Worm (Caenorhabditis elegans) whole organism, L3 larva: ENCODE results near the gene Y49E10.4.

Source experiments
- aly-2 ChIP-seq: fragments of 150-350 bp; optimal IDR thresholded peaks from 2 replicates; lab custom pipeline; 2014; ENCODE audit warnings: missing biosample characterization, missing genetic modification characterization
- egl-27 ChIP-seq: sonication (generic microtip); optimal IDR thresholded peaks from 4 replicates; lab custom pipeline; 2017; ENCODE audit warnings: missing biosample characterization, missing genetic modification reagents, missing genetic modification characterization
- egl-5 ChIP-seq: fragments of 150-350 bp; optimal IDR thresholded peaks from 2 replicates; lab custom pipeline; 2017; ENCODE audit warnings: missing biosample characterization, missing genetic modification reagents, missing genetic modification characterization, inconsistent platforms
- elt-3 ChIP-seq, 3 experiments: fragments of 150-350 bp in 1 of 3; sonication (generic microtip) in 2 of 3; optimal IDR thresholded peaks; 2 replicates in 2 of 3; 4 replicates in 1 of 3; lab custom pipeline; 2014 to 2017; ENCODE audit warnings: missing biosample characterization in 3 of 3, missing genetic modification characterization in 3 of 3
- eor-1 ChIP-seq, 2 experiments: fragments of 150-350 bp; optimal IDR thresholded peaks; 2 replicates each; lab custom pipeline; 2014 to 2018; ENCODE audit warnings: missing biosample characterization in 2 of 2, missing genetic modification characterization in 2 of 2
- fkh-2 ChIP-seq: fragments of 150-350 bp; optimal IDR thresholded peaks from 2 replicates; lab custom pipeline; 2014; ENCODE audit warnings: missing biosample characterization, missing genetic modification reagents, missing genetic modification characterization
- fos-1 ChIP-seq: fragments of 150-350 bp; optimal IDR thresholded peaks from 2 replicates; lab custom pipeline; 2014; ENCODE audit warnings: missing biosample characterization, missing genetic modification characterization
- hmg-11 ChIP-seq: sonication (generic microtip); optimal IDR thresholded peaks from 2 replicates; lab custom pipeline; 2016; ENCODE audit warnings: missing genetic modification characterization, missing compliant biosample characterization
- lin-15B ChIP-seq: fragments of 150-350 bp; optimal IDR thresholded peaks from 2 replicates; lab custom pipeline; 2014; ENCODE audit warnings: missing biosample characterization, missing genetic modification characterization
- lsy-12 ChIP-seq: sonication (generic microtip); optimal IDR thresholded peaks from 2 replicates; lab custom pipeline; 2016; ENCODE audit warnings: mild to moderate bottlenecking, missing genetic modification characterization, missing compliant biosample characterization
- nfya-1 ChIP-seq: sonication (generic microtip); optimal IDR thresholded peaks from 2 replicates; lab custom pipeline; 2017; ENCODE audit warnings: missing genetic modification characterization, mild to moderate bottlenecking, missing compliant biosample characterization, antibody characterized with exemption, moderate library complexity; ENCODE audit not compliant: insufficient read depth
- nhr-12 ChIP-seq: fragments of 150-350 bp; optimal IDR thresholded peaks from 2 replicates; lab custom pipeline; 2014; ENCODE audit warnings: missing biosample characterization, missing genetic modification characterization
- nhr-43 ChIP-seq: sonication (generic microtip); optimal IDR thresholded peaks from 2 replicates; lab custom pipeline; 2016; ENCODE audit warnings: mild to moderate bottlenecking, missing genetic modification characterization, missing compliant biosample characterization; ENCODE audit not compliant: poor library complexity, severe bottlenecking
- nhr-77 ChIP-seq: fragments of 150-350 bp; optimal IDR thresholded peaks from 2 replicates; lab custom pipeline; 2014; ENCODE audit warnings: missing biosample characterization, missing genetic modification characterization
- tbx-2 ChIP-seq: sonication (generic microtip); optimal IDR thresholded peaks from 2 replicates; lab custom pipeline; 2016; ENCODE audit warnings: mild to moderate bottlenecking, missing genetic modification characterization, missing compliant biosample characterization
- unc-62 ChIP-seq: fragments of 150-350 bp; sonication (generic microtip); optimal IDR thresholded peaks from 4 replicates; lab custom pipeline; 2014; ENCODE audit warnings: missing biosample characterization, missing genetic modification reagents, missing genetic modification characterization

Y49E10.4 gene

ce11 chrIII:12334268-12334667 is 49.3 kb downstream of the Y49E10.4 start:
- no peak for TF ChIP-seq aly-2 (tag; lab: Kevin White, UChicago)
- peak; percentile 76 for TF ChIP-seq nfya-1 (tag; lab: Kevin White, UChicago)

ce11 chrIII:12333445-12333844 is 50.2 kb downstream of the Y49E10.4 start, which contains the start of gene zip-1:
Gene zip-1, plus strand, starts transcription at chrIII:12333745.
- TF ChIP-seq elt-3 (tag; optimal IDR thresholded peaks at IDR 0.05; lab: Kevin White, UChicago): no peak
- no peak for TF ChIP-seq unc-62
- TF ChIP-seq tbx-2 (tag; lab: Kevin White, UChicago): no peak
- no peak for TF ChIP-seq nhr-77 (tag; lab: Kevin White, UChicago)
- no peak for TF ChIP-seq nfya-1 (tag; lab: Kevin White, UChicago)
- no peak for TF ChIP-seq nhr-43
- TF ChIP-seq lsy-12 (tag; lab: Kevin White, UChicago): no peak
- TF ChIP-seq fos-1 (tag; lab: Kevin White, UChicago): no peak
- TF ChIP-seq eor-1 (tag; optimal IDR thresholded peaks at IDR 0.05; lab: Kevin White, UChicago): no peak
- TF ChIP-seq fkh-2 (tag; lab: Kevin White, UChicago): no peak
- no peak for TF ChIP-seq lin-15B (tag; lab: Kevin White, UChicago)

- TF ChIP-seq egl-5 (tag; lab: Kevin White, UChicago) (no peak), egl-27 (tag; lab: Kevin White, UChicago) (no peak), hmg-11 (tag; lab: Kevin White, UChicago) (no peak), nhr-12 (no peak), nfya-1 (tag; lab: Kevin White, UChicago) (peak; percentile 97)
These were observed 52.3 kb downstream of the Y49E10.4 start for ce11 chrIII:12331300-12331699.
